Fruit fly (Drosophila melanogaster): ENCODE measurements around the gene CG12991.

The CG12991 gene

DNA sequence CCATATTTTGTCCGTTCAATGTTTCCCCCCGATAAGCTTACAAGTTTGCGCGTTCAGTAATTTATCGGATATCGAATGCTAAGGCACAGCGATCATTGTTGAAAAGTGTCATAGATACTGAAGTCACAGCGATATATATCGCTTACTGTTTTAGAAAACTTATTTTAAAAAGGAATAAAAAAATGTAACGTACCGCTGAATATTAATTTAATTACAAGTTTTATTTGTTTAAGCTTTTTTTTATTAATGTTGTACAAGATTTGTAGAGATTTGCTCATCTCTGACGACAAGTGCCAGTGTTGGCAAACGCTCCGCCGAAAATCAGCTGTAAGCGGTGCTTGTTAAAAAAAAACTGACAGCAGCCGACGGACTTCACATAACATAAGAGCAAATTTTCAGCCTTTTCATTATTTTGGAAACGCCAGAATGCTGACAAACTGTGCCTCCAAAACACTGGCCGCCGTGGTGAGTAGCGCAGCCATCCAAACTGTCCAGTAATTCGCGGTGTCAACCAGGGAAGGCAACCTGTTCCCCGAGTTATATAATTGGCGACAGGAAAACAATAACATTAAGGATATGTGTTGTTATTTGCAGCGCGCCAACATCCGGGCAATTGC is 52.4 kb downstream of the CG12991 start, which contains the start of the genes corolla and ND-24 (continued):
- TF ChIP-seq CG2875 (GFP tag; optimal IDR thresholded peaks at IDR 0.05) (peak; percentile 34), CHES-1-like (GFP tag; optimal IDR thresholded peaks at IDR 0.05) (peak; percentile 84), vfl (GFP tag; optimal IDR thresholded peaks at IDR 0.05) (peak; percentile 87), aop (GFP tag; IDR thresholded peaks at IDR 0.05) (0 out of 2 replicates have a peak, but pooled peaks have one; percentile 36), pho (GFP tag; optimal IDR thresholded peaks at IDR 0.05) (peak; percentile 88), Dp (GFP tag; optimal IDR thresholded peaks at IDR 0.05) (peak; percentile 77), ftz-f1 (GFP tag; optimal IDR thresholded peaks at IDR 0.05) (peak; percentile 8), CG15601 (tag; optimal IDR thresholded peaks at IDR 0.05) (peak; percentile 80), Rfx (GFP tag; IDR thresholded peaks at IDR 0.05) (peak; percentile 92), CG13894 (tag; optimal IDR thresholded peaks at IDR 0.05) (peak; percentile 85), scrt (GFP tag; optimal IDR thresholded peaks at IDR 0.05) (peak; percentile 54), Dek (tag; optimal IDR thresholded peaks at IDR 0.05) (peak; percentile 74), Sry-δ (GFP tag; optimal IDR thresholded peaks at IDR 0.05) (peak; percentile 90), Hr78 (GFP tag; optimal IDR thresholded peaks at IDR 0.05) (no peak), CG12769 (tag; optimal IDR thresholded peaks at IDR 0.05) (peak; percentile 67), Nf-YC (tag; optimal IDR thresholded peaks at IDR 0.05) (peak; percentile 47), nom (GFP tag; optimal IDR thresholded peaks at IDR 0.05) (peak; percentile 31), CG9932 (GFP tag; IDR thresholded peaks at IDR 0.05) (peak; percentile 94), Spps (tag; optimal IDR thresholded peaks at IDR 0.05) (peak; percentile 59), Max (GFP tag; optimal IDR thresholded peaks at IDR 0.05) (peak; percentile 85), CG34376 (GFP tag; optimal IDR thresholded peaks at IDR 0.05) (peak; percentile 67), dmrt99B (tag; optimal IDR thresholded peaks at IDR 0.05) (no peak), Trl (optimal IDR thresholded peaks at IDR 0.05) (no peak), Trl (GFP tag; optimal IDR thresholded peaks at IDR 0.05) (peak; percentile 79), HmgZ (tag; optimal IDR thresholded peaks at IDR 0.05) (peak; percentile 75), CG5953 (GFP tag; IDR thresholded peaks at IDR 0.05) (peak; percentile 69), ara (GFP tag; IDR thresholded peaks at IDR 0.05) (peak; percentile 73; the same call in 1 of the 2 replicates), Hmr (GFP tag; optimal IDR thresholded peaks at IDR 0.05) (no peak), Atf-2 (GFP tag; optimal IDR thresholded peaks at IDR 0.05) (peak; percentile 71), hth (optimal IDR thresholded peaks at IDR 0.05) (no peak), Scr (GFP tag; IDR thresholded peaks at IDR 0.05; ENCODE audit: partially characterized antibody) (peak; percentile 91), CG10147 (GFP tag; optimal IDR thresholded peaks at IDR 0.05) (peak; percentile 71), lov (optimal IDR thresholded peaks at IDR 0.05) (no peak), lov (GFP tag; IDR thresholded peaks at IDR 0.05) (peak; percentile 69; the same call in 1 of the 3 replicates), wek (GFP tag; optimal IDR thresholded peaks at IDR 0.05) (no peak), CTCF (GFP tag; optimal IDR thresholded peaks at IDR 0.05) (peak; percentile 24), inv (GFP tag; IDR thresholded peaks at IDR 0.05; ENCODE audit: partially characterized antibody) (peak; percentile 88), CG8089 (GFP tag; optimal IDR thresholded peaks at IDR 0.05) (peak; percentile 69), bigmax (GFP tag; optimal IDR thresholded peaks at IDR 0.05) (no peak), zen2 (GFP tag; IDR thresholded peaks at IDR 0.05; ENCODE audit: partially characterized antibody) (no peak; the same call in 2 of the 3 replicates), B-H1 (GFP tag; IDR thresholded peaks at IDR 0.05) (peak; percentile 82), wdn (GFP tag; IDR thresholded peaks at IDR 0.05) (peak; percentile 57; the same call in 1 of the 2 replicates), CG14667 (GFP tag; IDR thresholded peaks at IDR 0.05) (peak; percentile 88), Antp (GFP tag; optimal IDR thresholded peaks at IDR 0.05) (peak; percentile 78), CG8290 (GFP tag; optimal IDR thresholded peaks at IDR 0.05) (peak; percentile 82), CG8290 (tag; optimal IDR thresholded peaks at IDR 0.05) (peak in 1 of 2 experiments; percentile 54), Fer1 (GFP tag; optimal IDR thresholded peaks at IDR 0.05) (peak; percentile 77), TFAM (GFP tag; optimal IDR thresholded peaks at IDR 0.05) (no peak), CG12071 (GFP tag; optimal IDR thresholded peaks at IDR 0.05) (no peak), ATbp (GFP tag; optimal IDR thresholded peaks at IDR 0.05) (peak; percentile 35), klu (GFP tag; IDR thresholded peaks at IDR 0.05) (peak; percentile 87)

Measured in whole organism, embryonic.